Worm (Caenorhabditis elegans) whole organism, late embryonic: ENCODE data around the gene dpy-20.

Experiments used
- F13H6.1 ChIP-seq: sonication (generic microtip); optimal IDR thresholded peaks from 2 replicates; lab custom pipeline; 2016; ENCODE audit warnings: missing genetic modification characterization, missing compliant biosample characterization
- ama-1 ChIP-seq: fragments of 150-350 bp; optimal IDR thresholded peaks from 2 replicates; lab custom pipeline; 2014
- ceh-9 ChIP-seq: sonication (generic microtip); optimal IDR thresholded peaks from 2 replicates; lab custom pipeline; 2016; ENCODE audit warnings: mild to moderate bottlenecking, missing genetic modification characterization, inconsistent platforms, missing compliant biosample characterization
- elt-2 ChIP-seq: sonication (generic microtip); optimal IDR thresholded peaks from 2 replicates; lab custom pipeline; 2016; ENCODE audit warnings: missing genetic modification reagents, missing genetic modification characterization, missing compliant biosample characterization
- elt-4 ChIP-seq: sonication (generic microtip); optimal IDR thresholded peaks from 2 replicates; lab custom pipeline; 2016; ENCODE audit warnings: missing genetic modification characterization, missing compliant biosample characterization
- hlh-15 ChIP-seq: sonication (generic microtip); optimal IDR thresholded peaks from 2 replicates; lab custom pipeline; 2016; ENCODE audit warnings: missing genetic modification characterization, missing compliant biosample characterization
- hlh-6 ChIP-seq: sonication (generic microtip); optimal IDR thresholded peaks from 2 replicates; lab custom pipeline; 2016; ENCODE audit warnings: missing genotype, missing genetic modification characterization, missing compliant biosample characterization
- nhr-11 ChIP-seq: fragments of 150-350 bp; optimal IDR thresholded peaks from 2 replicates; lab custom pipeline; 2014; ENCODE audit warnings: missing biosample characterization, missing genetic modification characterization
- pros-1 ChIP-seq: fragments of 150-350 bp; optimal IDR thresholded peaks from 2 replicates; lab custom pipeline; 2014; ENCODE audit warnings: missing biosample characterization, missing genetic modification reagents, missing genetic modification characterization
- rnt-1 ChIP-seq: sonication (generic microtip); optimal IDR thresholded peaks from 2 replicates; lab custom pipeline; 2016; ENCODE audit warnings: missing genetic modification characterization, missing compliant biosample characterization
- sox-2 ChIP-seq: fragments of 200-800 bp; sonication (Bioruptor generic); IDR thresholded peaks from 2 replicates; pipeline ENCODE4 v1.3.6; 2022; ENCODE audit warnings: missing genetic modification reagents, missing genetic modification characterization, missing compliant biosample characterization
- unc-42 ChIP-seq: sonication (generic microtip); optimal IDR thresholded peaks from 2 replicates; lab custom pipeline; 2016; ENCODE audit warnings: missing genotype, missing genetic modification characterization, missing compliant biosample characterization
- unc-86 ChIP-seq: sonication (generic microtip); optimal IDR thresholded peaks from 2 replicates; lab custom pipeline; 2016; ENCODE audit warnings: missing genetic modification characterization, missing compliant biosample characterization
- zip-5 ChIP-seq: sonication (generic microtip); optimal IDR thresholded peaks from 2 replicates; lab custom pipeline; 2016; ENCODE audit warnings: missing genetic modification characterization, missing compliant biosample characterization

- TF ChIP-seq hlh-6 (tag; lab: Kevin White, UChicago) (no peak), pros-1 (no peak), rnt-1 (tag; lab: Kevin White, UChicago) (no peak), unc-86 (tag; lab: Kevin White, UChicago) (no peak), ceh-9 (tag; lab: Kevin White, UChicago) (no peak), ama-1 (lab: Kevin White, UChicago) (no peak), nhr-11 (no peak), zip-5 (tag; lab: Kevin White, UChicago) (no peak), elt-2 (tag; lab: Kevin White, UChicago) (no peak), hlh-15 (tag; lab: Kevin White, UChicago) (no peak), F13H6.1 (tag; lab: Kevin White, UChicago) (no peak), unc-42 (tag; lab: Kevin White, UChicago) (no peak), sox-2 (GFP tag; lab: Robert Waterston, UW) (no peak), elt-4 (tag; lab: Kevin White, UChicago) (no peak)
Observed at ce11 chrIV:11673543-11673942, 27.1 kb downstream of the dpy-20 start, which contains the start of gene inx-8.
